Fruit fly (Drosophila melanogaster): ENCODE data around the gene eas.

Gene eas

dm6 chrX:16309764-16310163 is 31.6 kb downstream of the eas start:
- TF ChIP-seq psq (optimal IDR thresholded peaks at IDR 0.05) = no peak
- no peak for TF ChIP-seq ttk (optimal IDR thresholded peaks at IDR 0.05)
- no peak for TF ChIP-seq h (optimal IDR thresholded peaks at IDR 0.05)
- no peak for TF ChIP-seq insv (optimal IDR thresholded peaks at IDR 0.05)
- TF ChIP-seq Sin3A (optimal IDR thresholded peaks at IDR 0.05) = no peak
- no peak for TF ChIP-seq Myc (optimal IDR thresholded peaks at IDR 0.05)

dm6 chrX:16313078-16313875 is 35.1 kb downstream of the eas start, which contains the start of the genes CG9915 and SWIP:
TSS of gene CG9915 (minus strand) at chrX:16313138.
TSS of gene SWIP (plus strand) at chrX:16313709.
- TF ChIP-seq insv (optimal IDR thresholded peaks at IDR 0.05) = no peak
- no peak for TF ChIP-seq psq (optimal IDR thresholded peaks at IDR 0.05)
- no peak for TF ChIP-seq ttk (optimal IDR thresholded peaks at IDR 0.05)
- no peak for TF ChIP-seq Sin3A (optimal IDR thresholded peaks at IDR 0.05)
- TF ChIP-seq Myc (optimal IDR thresholded peaks at IDR 0.05) = no peak
- no peak for TF ChIP-seq h (optimal IDR thresholded peaks at IDR 0.05)

dm6 chrX:16318858-16319557 is 40.9 kb downstream of the eas start:
- no peak for TF ChIP-seq psq (optimal IDR thresholded peaks at IDR 0.05)

dm6 chrX:16319558-16319924 is 41.4 kb downstream of the eas start:
- TF ChIP-seq Sin3A (optimal IDR thresholded peaks at IDR 0.05) (no peak), insv (optimal IDR thresholded peaks at IDR 0.05) (no peak), Myc (optimal IDR thresholded peaks at IDR 0.05) (no peak)

dm6 chrX:16320197-16320921 is 42.2 kb downstream of the eas start, which contains the start of gene Cyp1:
TSS of gene Cyp1 (minus strand) at chrX:16320370.
- TF ChIP-seq Sin3A (optimal IDR thresholded peaks at IDR 0.05) (no peak), ttk (optimal IDR thresholded peaks at IDR 0.05) (no peak), psq (optimal IDR thresholded peaks at IDR 0.05) (no peak), insv (optimal IDR thresholded peaks at IDR 0.05) (no peak), h (optimal IDR thresholded peaks at IDR 0.05) (no peak), Myc (optimal IDR thresholded peaks at IDR 0.05) (no peak)

dm6 chrX:16321037-16321436 is 42.9 kb downstream of the eas start:
- TF ChIP-seq ttk (optimal IDR thresholded peaks at IDR 0.05) (no peak), Sin3A (optimal IDR thresholded peaks at IDR 0.05) (no peak), h (optimal IDR thresholded peaks at IDR 0.05) (no peak), Myc (optimal IDR thresholded peaks at IDR 0.05) (no peak), psq (optimal IDR thresholded peaks at IDR 0.05) (no peak), insv (optimal IDR thresholded peaks at IDR 0.05) (no peak)

- no peak for TF ChIP-seq Myc (optimal IDR thresholded peaks at IDR 0.05)
- no peak for TF ChIP-seq h (optimal IDR thresholded peaks at IDR 0.05)
- TF ChIP-seq Sin3A (optimal IDR thresholded peaks at IDR 0.05) = no peak
- TF ChIP-seq ttk (optimal IDR thresholded peaks at IDR 0.05) = no peak
- no peak for TF ChIP-seq psq (optimal IDR thresholded peaks at IDR 0.05)
- no peak for TF ChIP-seq insv (optimal IDR thresholded peaks at IDR 0.05)
Measured at dm6 chrX:16323063-16323462, 44.9 kb downstream of the eas start, which contains the start of the genes CG9917 and CG32579. TSS of gene CG9917 (minus strand) at chrX:16323231. TSS of gene CG32579 (plus strand) at chrX:16323286.

dm6 chrX:16323536-16323935 is 45.4 kb downstream of the eas start:
- TF ChIP-seq Myc (optimal IDR thresholded peaks at IDR 0.05) (no peak), insv (optimal IDR thresholded peaks at IDR 0.05) (no peak), h (optimal IDR thresholded peaks at IDR 0.05) (no peak), ttk (optimal IDR thresholded peaks at IDR 0.05) (no peak), psq (optimal IDR thresholded peaks at IDR 0.05) (no peak), Sin3A (optimal IDR thresholded peaks at IDR 0.05) (no peak)

dm6 chrX:16325472-16325871 is 47.3 kb downstream of the eas start, which contains the start of gene CalpC:
TSS of gene CalpC (plus strand) at chrX:16325763.
- TF ChIP-seq Myc (optimal IDR thresholded peaks at IDR 0.05) (no peak), psq (optimal IDR thresholded peaks at IDR 0.05) (no peak), ttk (optimal IDR thresholded peaks at IDR 0.05) (no peak), insv (optimal IDR thresholded peaks at IDR 0.05) (no peak), Sin3A (optimal IDR thresholded peaks at IDR 0.05) (no peak), h (optimal IDR thresholded peaks at IDR 0.05) (no peak)

dm6 chrX:16330659-16331058 is 52.5 kb downstream of the eas start, which contains the start of gene CG9919:
TSS of gene CG9919 (minus strand) at chrX:16330759.
- no peak for TF ChIP-seq h (optimal IDR thresholded peaks at IDR 0.05)
- no peak for TF ChIP-seq Sin3A (optimal IDR thresholded peaks at IDR 0.05)
- TF ChIP-seq psq (optimal IDR thresholded peaks at IDR 0.05) = no peak
- no peak for TF ChIP-seq Myc (optimal IDR thresholded peaks at IDR 0.05)
- TF ChIP-seq insv (optimal IDR thresholded peaks at IDR 0.05) = no peak
- TF ChIP-seq ttk (optimal IDR thresholded peaks at IDR 0.05) = no peak

dm6 chrX:16331562-16332233 is 53.6 kb downstream of the eas start:
- TF ChIP-seq psq (optimal IDR thresholded peaks at IDR 0.05) (no peak), Sin3A (optimal IDR thresholded peaks at IDR 0.05) (no peak), Myc (optimal IDR thresholded peaks at IDR 0.05) (no peak), insv (optimal IDR thresholded peaks at IDR 0.05) (no peak), ttk (optimal IDR thresholded peaks at IDR 0.05) (no peak), h (optimal IDR thresholded peaks at IDR 0.05) (no peak)

Measured in Kc167 (cell line).